Worm (Caenorhabditis elegans) whole organism, midembryonic: Measurements from ENCODE around the gene metl-6.

ENCODE experiments used
- T22C8.4 ChIP-seq: fragments of 200-800 bp; sonication (Bioruptor generic); IDR thresholded peaks from 2 replicates; pipeline ENCODE4 v1.3.6; 2022; ENCODE audit warnings: missing genetic modification characterization, missing compliant biosample characterization
- cog-1 ChIP-seq: sonication (generic microtip); optimal IDR thresholded peaks from 2 replicates; lab custom pipeline; 2016; ENCODE audit warnings: missing genetic modification characterization, missing compliant biosample characterization
- flt-1 ChIP-seq: fragments of 200-800 bp; sonication (Bioruptor generic); IDR thresholded peaks from 2 replicates; pipeline ENCODE4 v1.3.6; 2022; ENCODE audit warnings: missing genetic modification characterization, missing compliant biosample characterization
- klf-2 ChIP-seq: fragments of 200-800 bp; sonication (Bioruptor generic); conservative IDR thresholded peaks from 2 replicates; pipeline ENCODE4 v1.3.6; 2022; ENCODE audit warnings: missing genetic modification reagents, missing genetic modification characterization, missing compliant biosample characterization
- med-1 ChIP-seq: sonication (generic microtip); optimal IDR thresholded peaks from 2 replicates; lab custom pipeline; 2017; ENCODE audit warnings: missing genetic modification characterization, mild to moderate bottlenecking, missing compliant biosample characterization, antibody characterized with exemption, missing genetic modification reagents; ENCODE audit not compliant: insufficient read depth
- ref-1 ChIP-seq: fragments of 200-800 bp; sonication (Bioruptor generic); conservative IDR thresholded peaks from 2 replicates; pipeline ENCODE4 v1.3.6; 2022; ENCODE audit warnings: missing genetic modification reagents, missing genetic modification characterization, missing compliant biosample characterization
- ztf-23 ChIP-seq: fragments of 200-800 bp; sonication (Bioruptor generic); IDR thresholded peaks from 2 replicates; pipeline ENCODE4 v1.3.6; 2022; ENCODE audit warnings: missing genetic modification reagents, missing genetic modification characterization, missing compliant biosample characterization
- ztf-29 ChIP-seq: fragments of 200-800 bp; sonication (Bioruptor generic); IDR thresholded peaks from 2 replicates; pipeline ENCODE4 v1.3.6; 2022; ENCODE audit warnings: missing genetic modification reagents, missing genetic modification characterization, missing compliant biosample characterization

- TF ChIP-seq ref-1 (GFP tag; lab: Robert Waterston, UW) (no peak), T22C8.4 (GFP tag; lab: Robert Waterston, UW) (no peak), flt-1 (GFP tag; lab: Robert Waterston, UW) (no peak), ztf-29 (GFP tag; lab: Robert Waterston, UW) (no peak), ztf-23 (no peak), med-1 (GFP tag; lab: Kevin White, UChicago) (no peak), klf-2 (GFP tag; lab: Robert Waterston, UW) (no peak), cog-1 (tag; lab: Kevin White, UChicago) (no peak)
Observed at ce11 chrIII:3970395-3970794, 48.9 kb upstream of the metl-6 start.
